Worm (Caenorhabditis elegans): ENCODE results near the gene Y105C5B.18.

The Y105C5B.18 gene

DNA sequence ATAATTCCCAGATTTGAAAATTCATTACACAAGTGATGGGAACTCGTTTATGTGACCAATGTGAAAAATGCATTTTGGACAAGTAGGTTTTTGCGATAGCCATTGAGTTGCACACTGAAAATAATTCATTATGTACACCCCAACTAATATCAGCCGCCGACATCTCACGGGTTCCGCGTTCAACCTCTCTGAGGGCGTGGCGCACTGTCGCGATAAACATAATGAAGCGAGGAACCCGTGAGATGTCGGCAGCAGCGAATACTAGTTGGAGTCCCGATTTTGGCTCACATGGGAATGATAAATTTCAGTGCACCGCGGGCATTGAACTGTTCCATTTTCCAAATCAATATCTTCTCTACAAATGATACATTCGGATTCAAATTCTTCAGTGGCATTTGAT is 27.3 kb upstream of the Y105C5B.18 start:
- TF ChIP-seq pros-1 (tag; optimal IDR thresholded peaks at IDR 0.05): no peak
- no peak for TF ChIP-seq sox-2 (GFP tag; IDR thresholded peaks at IDR 0.05)
- no peak for TF ChIP-seq pat-9 (tag; optimal IDR thresholded peaks at IDR 0.05)
- no peak for TF ChIP-seq zip-5 (tag; optimal IDR thresholded peaks at IDR 0.05)
- TF ChIP-seq C08G9.2 (tag; optimal IDR thresholded peaks at IDR 0.05): no peak
- no peak for TF ChIP-seq ttx-3 (tag; optimal IDR thresholded peaks at IDR 0.05)
- TF ChIP-seq gmeb-2 (tag; optimal IDR thresholded peaks at IDR 0.05): no peak
- TF ChIP-seq unc-3 (GFP tag; conservative IDR thresholded peaks at IDR 0.05): no peak
- TF ChIP-seq unc-3 (tag; optimal IDR thresholded peaks at IDR 0.05): no peak
- no peak for TF ChIP-seq C38D4.7 (GFP tag; optimal IDR thresholded peaks at IDR 0.05)
- no peak for TF ChIP-seq pag-3 (tag; optimal IDR thresholded peaks at IDR 0.05; ENCODE audit: borderline replicate concordance)
- no peak for TF ChIP-seq T23F11.4 (GFP tag; optimal IDR thresholded peaks at IDR 0.05)
- no peak for TF ChIP-seq unc-86 (tag; optimal IDR thresholded peaks at IDR 0.05)
- TF ChIP-seq lim-6 (tag; optimal IDR thresholded peaks at IDR 0.05): no peak
- no peak for TF ChIP-seq ceh-14 (tag; optimal IDR thresholded peaks at IDR 0.05)
- TF ChIP-seq pqm-1 (tag; optimal IDR thresholded peaks at IDR 0.05): no peak
- TF ChIP-seq ceh-48 (tag; optimal IDR thresholded peaks at IDR 0.05): no peak
- TF ChIP-seq hlh-30 (tag; optimal IDR thresholded peaks at IDR 0.05; ENCODE audit: insufficient read depth): no peak
- TF ChIP-seq ahr-1 (tag; optimal IDR thresholded peaks at IDR 0.05): no peak
- no peak for TF ChIP-seq syd-9 (tag; optimal IDR thresholded peaks at IDR 0.05)
- no peak for TF ChIP-seq pha-4 (tag; optimal IDR thresholded peaks at IDR 0.05)

DNA sequence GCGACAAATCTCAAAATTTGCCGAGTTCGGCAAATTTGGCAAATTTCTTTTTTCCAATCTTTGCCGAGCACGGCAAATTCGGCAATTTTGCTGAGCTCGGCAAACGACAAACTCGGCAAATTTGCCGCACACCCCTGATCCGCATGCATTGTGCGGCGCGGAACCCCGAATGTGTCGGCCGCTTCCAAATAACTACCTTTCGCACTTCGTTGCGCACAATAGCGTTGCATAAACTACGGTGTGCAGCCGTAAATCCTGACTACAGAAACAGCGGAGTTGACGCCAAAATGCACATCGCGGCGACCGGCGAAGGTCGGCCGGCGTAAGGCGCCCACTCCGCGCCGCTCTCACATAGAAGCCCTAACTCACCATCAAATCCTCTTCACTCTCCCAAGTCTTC is 25.9 kb upstream of the Y105C5B.18 start:
- TF ChIP-seq hlh-6 (tag; optimal IDR thresholded peaks at IDR 0.05) (peak; percentile 23), F13H6.1 (tag; optimal IDR thresholded peaks at IDR 0.05) (no peak), zip-5 (tag; optimal IDR thresholded peaks at IDR 0.05) (no peak), fkh-6 (tag; optimal IDR thresholded peaks at IDR 0.05) (no peak), C08G9.2 (tag; optimal IDR thresholded peaks at IDR 0.05) (peak; percentile 16), ttx-3 (tag; optimal IDR thresholded peaks at IDR 0.05) (no peak), sdc-2 (tag; optimal IDR thresholded peaks at IDR 0.05) (peak; percentile 35)

DNA sequence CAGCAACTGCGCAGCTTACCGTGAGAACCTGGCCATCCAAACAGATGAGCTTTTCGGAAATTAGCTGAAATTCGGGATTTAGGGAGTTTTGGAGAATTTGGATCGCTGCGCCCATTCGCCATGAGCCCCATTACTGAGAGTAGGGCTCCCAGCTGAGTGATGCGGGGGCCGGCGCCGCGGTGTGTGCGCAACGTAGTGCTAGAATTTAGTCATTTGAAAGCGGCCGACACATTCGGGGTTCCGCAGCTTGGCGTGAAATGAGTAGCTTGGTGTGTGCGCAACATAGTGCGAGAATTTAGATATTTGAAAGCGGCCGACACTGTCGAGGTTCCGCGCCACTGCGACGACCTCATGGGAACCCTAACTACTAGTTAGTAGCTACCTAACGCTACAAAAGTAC is 23.6 kb upstream of the Y105C5B.18 start:
- no peak for TF ChIP-seq lin-11 (tag; optimal IDR thresholded peaks at IDR 0.05)
- no peak for TF ChIP-seq fkh-6 (tag; optimal IDR thresholded peaks at IDR 0.05)
- no peak for TF ChIP-seq fkh-10 (GFP tag; optimal IDR thresholded peaks at IDR 0.05)
- no peak for TF ChIP-seq Y22D7AL.16 (tag; optimal IDR thresholded peaks at IDR 0.05)

DNA sequence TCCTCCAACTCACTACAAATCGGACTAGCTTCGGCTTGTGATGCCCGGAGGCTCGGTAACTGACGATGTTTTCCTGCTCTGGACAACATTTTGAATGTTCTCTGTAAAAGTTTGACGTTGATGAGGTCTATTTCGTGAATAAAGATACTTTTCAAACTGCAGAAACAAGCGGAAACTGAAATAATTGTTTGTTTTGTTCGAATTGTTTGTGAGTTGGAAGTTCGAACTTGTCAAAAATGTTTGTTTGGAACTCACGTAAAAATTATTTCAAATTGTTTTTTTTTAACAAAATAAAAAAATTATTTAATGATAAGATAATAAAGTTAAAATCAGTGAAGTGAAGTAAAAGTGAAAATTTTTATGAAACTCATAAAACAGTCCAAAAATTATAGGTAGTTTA is 23.0 kb upstream of the Y105C5B.18 start, which contains the start of gene Y105C5B.11:
Y105C5B.11 (minus strand) TSS at position 101 of the 400 bp plus-strand sequence.
- no peak for TF ChIP-seq sox-2 (GFP tag; IDR thresholded peaks at IDR 0.05)
- no peak for TF ChIP-seq unc-86 (tag; optimal IDR thresholded peaks at IDR 0.05)
- TF ChIP-seq ztf-16 (tag; optimal IDR thresholded peaks at IDR 0.05): no peak

DNA sequence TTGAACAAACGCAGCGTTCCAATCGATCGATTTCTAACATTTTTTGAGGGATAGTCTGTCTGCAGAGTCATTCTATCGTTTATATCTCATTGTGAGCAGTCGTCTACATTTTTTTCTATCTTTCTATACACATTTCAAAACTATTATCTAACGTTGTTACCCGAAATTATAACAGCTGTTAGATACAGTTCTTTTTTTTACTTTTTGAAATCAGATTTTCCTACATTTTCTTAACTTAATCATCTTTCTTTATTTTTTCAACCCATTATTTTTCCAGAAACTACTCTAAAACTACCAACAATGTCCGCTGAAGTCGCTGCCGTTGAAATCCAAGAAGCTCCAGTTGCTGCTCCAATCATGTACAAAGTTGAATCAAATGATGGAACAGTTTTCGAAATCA is 17.9 kb upstream of the Y105C5B.18 start, which contains the start of gene skr-10:
skr-10 (plus strand) TSS at position 301 of the 400 bp plus-strand sequence.
- TF ChIP-seq fkh-6 (tag; optimal IDR thresholded peaks at IDR 0.05): no peak
- no peak for TF ChIP-seq tbx-2 (tag; optimal IDR thresholded peaks at IDR 0.05)
- TF ChIP-seq nfya-1 (tag; optimal IDR thresholded peaks at IDR 0.05): no peak
- TF ChIP-seq ceh-19 (GFP tag; optimal IDR thresholded peaks at IDR 0.05): no peak
- no peak for TF ChIP-seq Y22D7AL.16 (tag; optimal IDR thresholded peaks at IDR 0.05)
- no peak for TF ChIP-seq odd-2 (tag; optimal IDR thresholded peaks at IDR 0.05)
- TF ChIP-seq dmd-4 (tag; optimal IDR thresholded peaks at IDR 0.05; ENCODE audit: borderline replicate concordance): no peak
- TF ChIP-seq pha-4 (tag; optimal IDR thresholded peaks at IDR 0.05): no peak
- TF ChIP-seq elt-4 (tag; optimal IDR thresholded peaks at IDR 0.05): no peak
- no peak for TF ChIP-seq ceh-22 (tag; optimal IDR thresholded peaks at IDR 0.05)
- no peak for TF ChIP-seq nhr-11 (tag; optimal IDR thresholded peaks at IDR 0.05)
- no peak for TF ChIP-seq pqm-1 (tag; optimal IDR thresholded peaks at IDR 0.05)
- no peak for TF ChIP-seq ahr-1 (tag; optimal IDR thresholded peaks at IDR 0.05)
- TF ChIP-seq T23F11.4 (GFP tag; optimal IDR thresholded peaks at IDR 0.05): no peak
- TF ChIP-seq hlh-13 (GFP tag; optimal IDR thresholded peaks at IDR 0.05): no peak
- TF ChIP-seq mec-3 (tag; optimal IDR thresholded peaks at IDR 0.05; ENCODE audit: borderline replicate concordance): no peak
